Worm (Caenorhabditis elegans): Measurements from ENCODE around the gene srap-1.

The srap-1 gene

ce11 chrII:11161675-11162074 is 41.3 kb upstream of the srap-1 start:
- no peak for TF ChIP-seq lir-1 (GFP tag; conservative IDR thresholded peaks at IDR 0.05)
- no peak for TF ChIP-seq attf-3 (GFP tag; conservative IDR thresholded peaks at IDR 0.05)
- no peak for TF ChIP-seq let-607 (tag; optimal IDR thresholded peaks at IDR 0.05)
- no peak for TF ChIP-seq mcd-1 (GFP tag; IDR thresholded peaks at IDR 0.05)
- TF ChIP-seq nhr-179 (tag; optimal IDR thresholded peaks at IDR 0.05): no peak

ce11 chrII:11162390-11162789 is 40.6 kb upstream of the srap-1 start, which contains the start of gene ptr-13:
TSS of gene ptr-13 (minus strand) at chrII:11162481.
- no peak for TF ChIP-seq hmg-20 (GFP tag; IDR thresholded peaks at IDR 0.05)
- no peak for TF ChIP-seq xnd-1 (tag; optimal IDR thresholded peaks at IDR 0.05)
- no peak for TF ChIP-seq sdz-38 (tag; optimal IDR thresholded peaks at IDR 0.05)
- no peak for TF ChIP-seq F37B4.10 (GFP tag; IDR thresholded peaks at IDR 0.05)
- no peak for TF ChIP-seq nfyb-1 (GFP tag; IDR thresholded peaks at IDR 0.05)
- TF ChIP-seq madf-8 (GFP tag; conservative IDR thresholded peaks at IDR 0.05): no peak
- no peak for TF ChIP-seq let-607 (tag; optimal IDR thresholded peaks at IDR 0.05)
- TF ChIP-seq B0019.2 (GFP tag; conservative IDR thresholded peaks at IDR 0.05): no peak
- no peak for TF ChIP-seq C06A6.2 (GFP tag; conservative IDR thresholded peaks at IDR 0.05)
- no peak for TF ChIP-seq lag-1 (GFP tag; IDR thresholded peaks at IDR 0.05)
- TF ChIP-seq Y53F4B.3 (GFP tag; IDR thresholded peaks at IDR 0.05): no peak
- TF ChIP-seq mcd-1 (GFP tag; IDR thresholded peaks at IDR 0.05): no peak
- no peak for TF ChIP-seq ztf-18 (tag; optimal IDR thresholded peaks at IDR 0.05)

ce11 chrII:11163291-11163690 is 39.7 kb upstream of the srap-1 start:
- TF ChIP-seq rcor-1 (GFP tag; IDR thresholded peaks at IDR 0.05) (no peak), atf-7 (tag; optimal IDR thresholded peaks at IDR 0.05) (no peak), cebp-1 (GFP tag; IDR thresholded peaks at IDR 0.05) (no peak), cebp-1 (tag; optimal IDR thresholded peaks at IDR 0.05) (no peak), K11D2.4 (GFP tag; IDR thresholded peaks at IDR 0.05) (no peak), ztf-6 (GFP tag; IDR thresholded peaks at IDR 0.05) (no peak), C17E4.6 (GFP tag; IDR thresholded peaks at IDR 0.05) (no peak), lag-1 (GFP tag; IDR thresholded peaks at IDR 0.05) (no peak), bed-1 (GFP tag; IDR thresholded peaks at IDR 0.05) (no peak), Y56A3A.18 (GFP tag; IDR thresholded peaks at IDR 0.05) (no peak)

- TF ChIP-seq egrh-3 (GFP tag; IDR thresholded peaks at IDR 0.05) (peak; percentile 40; the same call in 1 of the 2 replicates), mcd-1 (GFP tag; IDR thresholded peaks at IDR 0.05) (peak; percentile 30; the same call in 1 of the 2 replicates), dox-1 (GFP tag; IDR thresholded peaks at IDR 0.05) (no peak), ztf-22 (GFP tag; optimal IDR thresholded peaks at IDR 0.05) (no peak), lin-26 (GFP tag; IDR thresholded peaks at IDR 0.05) (no peak), zfh-2 (GFP tag; conservative IDR thresholded peaks at IDR 0.05) (peak; percentile 89)
Measured at ce11 chrII:11166414-11166813, 36.6 kb upstream of the srap-1 start.

- TF ChIP-seq atf-7 (tag; optimal IDR thresholded peaks at IDR 0.05): peak; percentile 11
- peak; percentile 90 for TF ChIP-seq ekl-4 (GFP tag; IDR thresholded peaks at IDR 0.05)
- TF ChIP-seq nfyb-1 (GFP tag; IDR thresholded peaks at IDR 0.05): peak; percentile 89; the same call in 1 of the 2 replicates
- TF ChIP-seq snpc-4 (GFP tag; optimal IDR thresholded peaks at IDR 0.05): peak; percentile 99
- TF ChIP-seq snpc-4 (tag; optimal IDR thresholded peaks at IDR 0.05): peak; percentile 98 to 99 (median 99)
- no peak for TF ChIP-seq nhr-120 (GFP tag; IDR thresholded peaks at IDR 0.05)
- TF ChIP-seq lin-35 (GFP tag; optimal IDR thresholded peaks at IDR 0.05): peak in 1 of 3 experiments; percentile 32
- peak; percentile 32 for TF ChIP-seq madf-10 (tag; optimal IDR thresholded peaks at IDR 0.05)
- peak; percentile 80 for TF ChIP-seq lsl-1 (GFP tag; optimal IDR thresholded peaks at IDR 0.05)
- TF ChIP-seq lir-1 (GFP tag; conservative IDR thresholded peaks at IDR 0.05): 0 out of 2 replicates have a peak, but pooled peaks have one; percentile 25
- no peak for TF ChIP-seq ztf-3 (GFP tag; optimal IDR thresholded peaks at IDR 0.05)
- no peak for TF ChIP-seq egl-18 (GFP tag; IDR thresholded peaks at IDR 0.05)
- peak; percentile 78 for TF ChIP-seq athp-1 (tag; optimal IDR thresholded peaks at IDR 0.05)
- TF ChIP-seq attf-5 (GFP tag; optimal IDR thresholded peaks at IDR 0.05): peak; percentile 8
- peak; percentile 84 for TF ChIP-seq hrde-1 (tag; optimal IDR thresholded peaks at IDR 0.05; ENCODE audit: borderline replicate concordance)
- TF ChIP-seq tlf-1 (GFP tag; optimal IDR thresholded peaks at IDR 0.05): peak; percentile 61
- peak; percentile 90 for TF ChIP-seq zfh-2 (GFP tag; conservative IDR thresholded peaks at IDR 0.05)
- peak; percentile 86 for TF ChIP-seq rcor-1 (GFP tag; IDR thresholded peaks at IDR 0.05)
Measured at ce11 chrII:11167039-11167438, 36.0 kb upstream of the srap-1 start.

Data from whole organism, young adult.